Worm (Caenorhabditis elegans): ENCODE measurements around the gene dolk-1.
"Not testable (repeated sequence)": the region's sequence is repeated elsewhere in the genome, so short reads cannot be mapped to it uniquely, and the experiment has no call there.

dolk-1 gene

DNA sequence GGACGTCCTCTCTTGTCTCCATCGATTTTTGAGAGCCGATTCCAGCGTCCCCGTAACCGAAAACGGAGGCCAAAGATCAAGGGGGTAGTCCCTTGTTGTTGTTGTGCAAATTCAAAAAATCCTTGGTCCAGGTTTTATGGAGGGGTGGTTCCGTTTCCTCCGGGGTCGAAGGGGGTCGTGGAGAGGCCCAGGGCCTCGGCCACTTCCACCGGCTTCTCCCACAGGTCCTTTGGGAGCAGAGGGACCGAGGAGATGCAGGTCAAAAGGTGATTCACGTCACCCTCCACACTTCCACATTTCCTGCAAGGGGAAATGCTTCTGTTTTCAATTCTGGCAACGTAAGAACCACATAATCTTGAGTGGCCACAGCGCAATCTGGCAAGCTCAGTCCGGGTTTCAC lies 49.7 kb downstream of the dolk-1 start, which contains the start of gene fbxb-22:
fbxb-22 (minus strand) TSS at position 61 of the 400 bp plus-strand sequence.
- TF ChIP-seq him-1, W03F9.2, dao-5 (tag; optimal IDR thresholded peaks at IDR 0.05): not testable (repeated sequence)

DNA sequence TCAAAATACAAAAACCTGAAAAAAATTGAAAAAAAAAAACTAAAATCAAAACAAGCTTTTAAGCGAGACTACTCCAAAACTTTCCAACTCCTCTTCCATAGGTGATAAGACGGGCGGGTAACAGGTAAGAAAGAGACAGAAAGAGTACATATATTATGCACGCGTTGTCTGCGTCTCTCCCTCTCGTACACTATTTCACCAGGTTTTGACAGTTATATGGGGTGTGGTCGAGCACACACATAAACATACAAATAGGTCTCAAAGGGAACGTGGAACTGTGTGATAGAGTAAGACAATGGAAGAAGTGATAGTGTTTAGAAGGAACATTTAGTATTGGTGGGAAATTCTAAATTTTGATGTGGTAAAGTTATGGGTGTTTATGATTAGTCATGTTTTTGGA lies 51.9 kb downstream of the dolk-1 start:
- TF ChIP-seq dao-5 (tag; optimal IDR thresholded peaks at IDR 0.05): no peak
- peak; percentile 41 for TF ChIP-seq W03F9.2 (tag; optimal IDR thresholded peaks at IDR 0.05)
